Worm (Caenorhabditis elegans) whole organism, young adult: ENCODE measurements around the gene ubc-20.

Source experiments
- B0035.1 ChIP-seq: sonication (generic microtip); optimal IDR thresholded peaks from 2 replicates; lab custom pipeline; 2016; ENCODE audit warnings: missing genetic modification characterization, mild to moderate bottlenecking, missing compliant biosample characterization, missing genotype, missing genetic modification reagents
- C06A6.2 ChIP-seq: fragments of 200-800 bp; sonication (Bioruptor generic); conservative IDR thresholded peaks from 2 replicates; pipeline ENCODE4 v1.3.6; 2022; ENCODE audit warnings: missing genetic modification characterization, missing compliant biosample characterization
- F33H1.4 ChIP-seq: fragments of 200-800 bp; sonication (Bioruptor generic); IDR thresholded peaks from 2 replicates; pipeline ENCODE4 v1.3.6; 2022; ENCODE audit warnings: missing genetic modification reagents, missing genetic modification characterization, missing compliant biosample characterization
- F52B5.7 ChIP-seq: sonication (generic microtip); optimal IDR thresholded peaks from 2 replicates; lab custom pipeline; 2016; ENCODE audit warnings: mild to moderate bottlenecking, missing genetic modification characterization, missing compliant biosample characterization
- F55B11.4 ChIP-seq: sonication (generic microtip); optimal IDR thresholded peaks from 2 replicates; lab custom pipeline; 2016; ENCODE audit warnings: missing compliant biosample characterization, missing genetic modification characterization, borderline replicate concordance; ENCODE audit not compliant: insufficient read depth
- F57C9.4 ChIP-seq: sonication (generic microtip); optimal IDR thresholded peaks from 2 replicates; lab custom pipeline; 2017; ENCODE audit warnings: mild to moderate bottlenecking, missing genetic modification characterization, missing compliant biosample characterization
- K11D2.4 ChIP-seq: fragments of 200-800 bp; sonication (Bioruptor generic); IDR thresholded peaks from 2 replicates; pipeline ENCODE4 v1.3.6; 2022; ENCODE audit warnings: missing genetic modification reagents, missing genetic modification characterization, missing compliant biosample characterization
- T07F8.4 ChIP-seq: sonication (generic microtip); optimal IDR thresholded peaks from 2 replicates; lab custom pipeline; 2016; ENCODE audit warnings: mild to moderate bottlenecking, missing genetic modification characterization, moderate library complexity, missing compliant biosample characterization
- Y53F4B.3 ChIP-seq: fragments of 200-800 bp; sonication (Bioruptor generic); IDR thresholded peaks from 2 replicates; pipeline ENCODE4 v1.3.6; 2022; ENCODE audit warnings: missing genetic modification reagents, missing genetic modification characterization, missing compliant biosample characterization
- Y53G8AR.9 ChIP-seq: fragments of 200-800 bp; sonication (Bioruptor generic); conservative IDR thresholded peaks from 2 replicates; pipeline ENCODE4 v1.3.6; 2022; ENCODE audit warnings: missing genetic modification reagents, missing genetic modification characterization, missing compliant biosample characterization
- Y67H2A.10 ChIP-seq: fragments of 200-800 bp; sonication (Bioruptor generic); conservative IDR thresholded peaks from 2 replicates; pipeline ENCODE4 v1.3.6; 2022; ENCODE audit warnings: missing genetic modification reagents, missing genetic modification characterization, missing compliant biosample characterization
- akir-1 ChIP-seq: fragments of 200-800 bp; sonication (Bioruptor generic); optimal IDR thresholded peaks from 2 replicates; lab custom pipeline; 2018; ENCODE audit warnings: mild to moderate bottlenecking, missing genetic modification characterization, moderate library complexity, missing compliant biosample characterization
- aptf-2 ChIP-seq: fragments of 200-800 bp; sonication (Bioruptor generic); conservative IDR thresholded peaks from 2 replicates; pipeline ENCODE4 v1.3.6; 2022; ENCODE audit warnings: missing genetic modification reagents, missing genetic modification characterization, missing compliant biosample characterization
- aptf-3 ChIP-seq: fragments of 200-800 bp; sonication (Bioruptor generic); IDR thresholded peaks from 2 replicates; pipeline ENCODE4 v1.3.6; 2022; ENCODE audit warnings: missing genetic modification characterization, missing compliant biosample characterization
- attf-3 ChIP-seq: fragments of 200-800 bp; sonication (Bioruptor generic); conservative IDR thresholded peaks from 2 replicates; pipeline ENCODE4 v1.3.6; 2022; ENCODE audit warnings: missing genetic modification reagents, missing genetic modification characterization, missing compliant biosample characterization
- bed-1 ChIP-seq: fragments of 200-800 bp; sonication (Bioruptor generic); IDR thresholded peaks from 2 replicates; pipeline ENCODE4 v1.3.6; 2022; ENCODE audit warnings: missing genetic modification reagents, missing genetic modification characterization, missing compliant biosample characterization
- cebp-1 ChIP-seq, 2 experiments: fragments of 200-800 bp in 1 of 2; sonication (Bioruptor generic) in 1 of 2; sonication (generic microtip) in 1 of 2; IDR thresholded peaks in 1 of 2; optimal IDR thresholded peaks in 1 of 2; 2 replicates each; pipeline versions ENCODE4 v1.3.6 to Lab custom; 2017 to 2022; ENCODE audit warnings: missing compliant biosample characterization in 2 of 2, missing genetic modification characterization in 2 of 2, mild to moderate bottlenecking in 1 of 2, missing genetic modification reagents in 1 of 2, moderate library complexity in 1 of 2
- ceh-27 ChIP-seq: fragments of 200-800 bp; sonication (Bioruptor generic); optimal IDR thresholded peaks from 2 replicates; lab custom pipeline; 2018; ENCODE audit warnings: mild to moderate bottlenecking, missing genetic modification characterization, moderate library complexity, missing compliant biosample characterization
- ceh-58 ChIP-seq: fragments of 200-800 bp; sonication (Bioruptor generic); IDR thresholded peaks from 2 replicates; pipeline ENCODE4 v1.3.6; 2022; ENCODE audit warnings: missing genetic modification characterization, missing compliant biosample characterization
- dox-1 ChIP-seq: fragments of 200-800 bp; sonication (Bioruptor generic); IDR thresholded peaks from 2 replicates; pipeline ENCODE4 v1.3.6; 2022; ENCODE audit warnings: missing genetic modification reagents, missing genetic modification characterization, missing compliant biosample characterization
- dpff-1 ChIP-seq: sonication (generic microtip); optimal IDR thresholded peaks from 2 replicates; lab custom pipeline; 2017; ENCODE audit warnings: mild to moderate bottlenecking, missing genetic modification characterization, missing compliant biosample characterization
- efl-1 ChIP-seq: fragments of 150-350 bp; optimal IDR thresholded peaks from 2 replicates; lab custom pipeline; 2014; ENCODE audit warnings: missing biosample characterization, missing genetic modification reagents, missing genetic modification characterization
- ets-4 ChIP-seq: fragments of 200-800 bp; sonication (Bioruptor generic); optimal IDR thresholded peaks from 2 replicates; lab custom pipeline; 2018; ENCODE audit warnings: mild to moderate bottlenecking, missing genetic modification characterization, missing compliant biosample characterization
- fkh-3 ChIP-seq: sonication (generic microtip); optimal IDR thresholded peaks from 2 replicates; lab custom pipeline; 2016; ENCODE audit warnings: mild to moderate bottlenecking, missing genetic modification characterization, missing compliant biosample characterization
- him-1 ChIP-seq: sonication (generic microtip); optimal IDR thresholded peaks from 2 replicates; lab custom pipeline; 2016; ENCODE audit warnings: missing genotype, missing genetic modification reagents, missing genetic modification characterization, missing compliant biosample characterization
- hlh-12 ChIP-seq: sonication (generic microtip); optimal IDR thresholded peaks from 2 replicates; lab custom pipeline; 2016; ENCODE audit warnings: missing genetic modification characterization, missing compliant biosample characterization
- hlh-26 ChIP-seq: fragments of 200-800 bp; sonication (Bioruptor generic); conservative IDR thresholded peaks from 2 replicates; pipeline ENCODE4 v1.3.6; 2022; ENCODE audit warnings: missing genetic modification reagents, missing genetic modification characterization, missing compliant biosample characterization
- hmg-1.2 ChIP-seq: fragments of 200-800 bp; sonication (Bioruptor generic); IDR thresholded peaks from 2 replicates; pipeline ENCODE4 v1.3.6; 2022; ENCODE audit warnings: missing genetic modification reagents, missing genetic modification characterization, missing compliant biosample characterization
- hrde-1 ChIP-seq: sonication (generic microtip); optimal IDR thresholded peaks from 2 replicates; lab custom pipeline; 2016; ENCODE audit warnings: missing genetic modification characterization, mild to moderate bottlenecking, missing compliant biosample characterization, moderate library complexity, missing genotype, missing genetic modification reagents, borderline replicate concordance
- lag-1 ChIP-seq: fragments of 200-800 bp; sonication (Bioruptor generic); IDR thresholded peaks from 2 replicates; pipeline ENCODE4 v1.3.6; 2022; ENCODE audit warnings: missing genetic modification reagents, missing genetic modification characterization, missing compliant biosample characterization
- let-526 ChIP-seq: fragments of 200-800 bp; sonication (Bioruptor generic); IDR thresholded peaks from 2 replicates; pipeline ENCODE4 v1.3.6; 2022; ENCODE audit warnings: missing genetic modification reagents, missing genetic modification characterization, missing compliant biosample characterization
- lin-40 ChIP-seq: sonication (generic microtip); optimal IDR thresholded peaks from 2 replicates; lab custom pipeline; 2016; ENCODE audit warnings: missing genetic modification characterization, mild to moderate bottlenecking, missing compliant biosample characterization, missing genotype, missing genetic modification reagents
- lin-54 ChIP-seq: fragments of 200-800 bp; sonication (Bioruptor generic); optimal IDR thresholded peaks from 2 replicates; lab custom pipeline; 2018; ENCODE audit warnings: mild to moderate bottlenecking, missing genetic modification characterization, missing compliant biosample characterization
- madf-10 ChIP-seq: sonication (generic microtip); optimal IDR thresholded peaks from 2 replicates; lab custom pipeline; 2016; ENCODE audit warnings: mild to moderate bottlenecking, missing genetic modification characterization, missing compliant biosample characterization
- madf-8 ChIP-seq: fragments of 200-800 bp; sonication (Bioruptor generic); conservative IDR thresholded peaks from 2 replicates; pipeline ENCODE4 v1.3.6; 2022; ENCODE audit warnings: missing genetic modification reagents, missing genetic modification characterization, missing compliant biosample characterization
- mxl-1 ChIP-seq: sonication (generic microtip); optimal IDR thresholded peaks from 2 replicates; lab custom pipeline; 2016; ENCODE audit warnings: missing genetic modification characterization, missing compliant biosample characterization
- nfya-1 ChIP-seq: sonication (generic microtip); optimal IDR thresholded peaks from 2 replicates; lab custom pipeline; 2017; ENCODE audit warnings: antibody characterized with exemption, missing compliant biosample characterization, missing genetic modification characterization, borderline replicate concordance; ENCODE audit not compliant: insufficient read depth
- nfya-2 ChIP-seq: fragments of 200-800 bp; sonication (Bioruptor generic); IDR thresholded peaks from 2 replicates; pipeline ENCODE4 v1.3.6; 2022; ENCODE audit warnings: missing genetic modification reagents, missing genetic modification characterization, missing compliant biosample characterization
- nfyb-1 ChIP-seq: fragments of 200-800 bp; sonication (Bioruptor generic); IDR thresholded peaks from 2 replicates; pipeline ENCODE4 v1.3.6; 2022; ENCODE audit warnings: missing genetic modification reagents, missing genetic modification characterization, missing compliant biosample characterization
- nhr-120 ChIP-seq: fragments of 200-800 bp; sonication (Bioruptor generic); IDR thresholded peaks from 2 replicates; pipeline ENCODE4 v1.3.6; 2022; ENCODE audit warnings: missing genetic modification characterization, missing compliant biosample characterization
- nhr-179 ChIP-seq: sonication (generic microtip); optimal IDR thresholded peaks from 2 replicates; lab custom pipeline; 2016; ENCODE audit warnings: mild to moderate bottlenecking, missing genetic modification characterization, missing compliant biosample characterization
- nhr-80 ChIP-seq: sonication (generic microtip); optimal IDR thresholded peaks from 2 replicates; lab custom pipeline; 2016; ENCODE audit warnings: missing genetic modification characterization, missing compliant biosample characterization
- sea-2 ChIP-seq: fragments of 200-800 bp; sonication (Bioruptor generic); IDR thresholded peaks from 2 replicates; pipeline ENCODE4 v1.3.6; 2022; ENCODE audit warnings: missing genetic modification characterization, missing compliant biosample characterization
- snpc-1.3 ChIP-seq: sonication (generic microtip); optimal IDR thresholded peaks from 2 replicates; lab custom pipeline; 2017; ENCODE audit warnings: missing genetic modification characterization, mild to moderate bottlenecking, missing compliant biosample characterization, antibody characterized with exemption, moderate library complexity, missing genotype, missing genetic modification reagents; ENCODE audit not compliant: insufficient read depth
- tbx-9 ChIP-seq: sonication (generic microtip); optimal IDR thresholded peaks from 2 replicates; lab custom pipeline; 2016; ENCODE audit warnings: borderline replicate concordance, missing genetic modification characterization, inconsistent platforms, missing compliant biosample characterization
- unc-62 ChIP-seq: fragments of 150-350 bp; optimal IDR thresholded peaks from 2 replicates; lab custom pipeline; 2014; ENCODE audit warnings: missing biosample characterization, missing genetic modification reagents, missing genetic modification characterization
- ztf-18 ChIP-seq: sonication (generic microtip); optimal IDR thresholded peaks from 2 replicates; lab custom pipeline; 2016; ENCODE audit warnings: missing genotype, mild to moderate bottlenecking, missing genetic modification characterization, missing compliant biosample characterization
- ztf-26 ChIP-seq: sonication (generic microtip); optimal IDR thresholded peaks from 2 replicates; lab custom pipeline; 2017; ENCODE audit warnings: missing genetic modification characterization, missing compliant biosample characterization
- ztf-28 ChIP-seq: fragments of 200-800 bp; sonication (Bioruptor generic); IDR thresholded peaks from 2 replicates; pipeline ENCODE4 v1.3.6; 2022; ENCODE audit warnings: missing genetic modification reagents, missing genetic modification characterization, missing compliant biosample characterization

The ubc-20 gene

DNA sequence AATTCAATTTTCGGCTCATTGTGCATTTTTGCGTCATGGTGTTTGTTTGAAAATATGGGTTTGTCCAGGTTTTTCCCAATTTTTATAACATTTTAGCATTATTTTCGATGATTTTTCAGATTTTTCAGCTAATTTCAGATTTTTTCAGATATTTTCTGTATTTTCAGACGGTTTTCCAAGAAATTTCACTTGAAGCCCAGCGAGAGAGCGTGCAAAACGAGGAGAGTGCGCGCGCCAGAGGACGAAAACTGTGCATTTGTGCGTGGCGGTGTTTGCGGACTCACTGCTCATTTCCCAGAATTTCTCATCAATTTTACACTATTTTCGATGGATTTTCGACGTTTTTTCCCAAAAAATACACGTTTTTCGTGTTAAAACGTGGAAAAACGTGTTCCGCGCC, 46.5 kb downstream of the ubc-20 start (continued):
- TF ChIP-seq him-1 (tag; lab: Kevin White, UChicago) (peak; percentile 20), nfya-1 (tag; lab: Kevin White, UChicago) (no peak), unc-62 (no peak), akir-1 (GFP tag; lab: Kevin White, UChicago) (no peak), F57C9.4 (tag; lab: Kevin White, UChicago) (no peak), ztf-26 (tag; lab: Kevin White, UChicago) (no peak), lin-54 (peak; percentile 64), dpff-1 (no peak), hrde-1 (tag; lab: Kevin White, UChicago) (no peak), madf-8 (GFP tag; lab: Robert Waterston, UW) (no peak), tbx-9 (tag; lab: Kevin White, UChicago) (no peak), F52B5.7 (tag; lab: Kevin White, UChicago) (no peak), ceh-58 (no peak), Y67H2A.10 (GFP tag; lab: Robert Waterston, UW) (no peak), bed-1 (no peak), lag-1 (no peak), nfya-2 (GFP tag; lab: Robert Waterston, UW) (no peak), F33H1.4 (GFP tag; lab: Robert Waterston, UW) (no peak; the same call in 1 of the 2 replicates), hlh-12 (tag; lab: Kevin White, UChicago) (no peak), fkh-3 (no peak), madf-10 (tag; lab: Kevin White, UChicago) (no peak), T07F8.4 (tag; lab: Kevin White, UChicago) (no peak), efl-1 (GFP tag; lab: Kevin White, UChicago) (peak; percentile 38), aptf-3 (GFP tag; lab: Robert Waterston, UW) (no peak), ets-4 (no peak), F55B11.4 (tag; lab: Kevin White, UChicago) (no peak), lin-40 (no peak), ztf-28 (GFP tag; lab: Robert Waterston, UW) (no peak), Y53F4B.3 (no peak), nfyb-1 (no peak), attf-3 (peak; percentile 35; the same call in 1 of the 2 replicates), cebp-1 (GFP tag; IDR thresholded peaks at IDR 0.05; lab: Robert Waterston, UW) (peak; percentile 45; the same call in 1 of the 2 replicates), cebp-1 (tag; optimal IDR thresholded peaks at IDR 0.05; lab: Kevin White, UChicago) (no peak), mxl-1 (tag; lab: Kevin White, UChicago) (no peak), ceh-27 (GFP tag; lab: Kevin White, UChicago) (no peak), hmg-1.2 (GFP tag; lab: Robert Waterston, UW) (peak; percentile 93), dox-1 (GFP tag; lab: Robert Waterston, UW) (no peak), K11D2.4 (GFP tag; lab: Robert Waterston, UW) (no peak), nhr-179 (tag; lab: Kevin White, UChicago) (no peak), B0035.1 (tag; lab: Kevin White, UChicago) (no peak), C06A6.2 (GFP tag; lab: Robert Waterston, UW) (no peak), nhr-80 (tag; lab: Kevin White, UChicago) (no peak), nhr-120 (GFP tag; lab: Robert Waterston, UW) (no peak), ztf-18 (tag; lab: Kevin White, UChicago) (no peak), aptf-2 (no peak), let-526 (no peak), sea-2 (GFP tag; lab: Robert Waterston, UW) (no peak), snpc-1.3 (tag; lab: Kevin White, UChicago) (peak; percentile 59), Y53G8AR.9 (GFP tag; lab: Robert Waterston, UW) (no peak), hlh-26 (no peak)
